Worm (Caenorhabditis elegans): ENCODE results near the gene D1005.10.

D1005.10 gene

DNA sequence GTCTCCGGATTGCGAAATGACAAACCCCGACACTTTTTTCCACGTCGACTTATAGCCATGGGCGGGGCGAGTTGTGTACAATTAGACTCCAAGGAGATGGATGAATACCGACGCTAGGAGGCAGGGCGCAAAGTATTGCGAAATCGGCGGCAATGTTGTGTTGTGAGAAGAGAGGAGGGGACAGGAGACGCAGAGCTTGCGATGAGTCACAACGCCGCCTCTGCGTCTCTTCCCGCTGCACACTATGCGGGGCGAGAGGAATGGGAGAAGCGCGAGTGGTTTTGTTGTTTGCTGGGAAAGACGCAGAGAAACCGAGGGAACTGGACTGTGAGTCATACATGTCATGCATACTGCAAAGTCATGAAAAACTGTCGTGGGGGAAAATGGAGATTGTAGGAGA lies 31.6 kb downstream of the D1005.10 start (continued):
- TF ChIP-seq nhr-179 (tag; optimal IDR thresholded peaks at IDR 0.05) (no peak), rpc-1 (optimal IDR thresholded peaks at IDR 0.05) (no peak), rpc-1 (tag; optimal IDR thresholded peaks at IDR 0.05) (no peak), bed-2 (GFP tag; IDR thresholded peaks at IDR 0.05) (peak; percentile 65; the same call in 1 of the 2 replicates), lag-1 (GFP tag; IDR thresholded peaks at IDR 0.05) (no peak), sdz-38 (tag; optimal IDR thresholded peaks at IDR 0.05) (no peak), rcor-1 (GFP tag; IDR thresholded peaks at IDR 0.05) (peak; percentile 25; the same call in 1 of the 2 replicates), die-1 (tag; optimal IDR thresholded peaks at IDR 0.05) (peak; percentile 61), B0261.1 (tag; optimal IDR thresholded peaks at IDR 0.05) (no peak), attf-3 (GFP tag; conservative IDR thresholded peaks at IDR 0.05) (peak; percentile 50; the same call in 1 of the 2 replicates), B0336.3 (GFP tag; IDR thresholded peaks at IDR 0.05) (peak; percentile 94), pbrm-1 (GFP tag; IDR thresholded peaks at IDR 0.05) (peak; percentile 86), hmg-20 (GFP tag; IDR thresholded peaks at IDR 0.05) (no peak), ets-4 (GFP tag; optimal IDR thresholded peaks at IDR 0.05) (peak; percentile 91), lin-26 (GFP tag; IDR thresholded peaks at IDR 0.05) (0 out of 2 replicates have a peak, but pooled peaks have one; percentile 74), zim-3 (tag; optimal IDR thresholded peaks at IDR 0.05) (no peak), egl-18 (GFP tag; IDR thresholded peaks at IDR 0.05) (no peak), C06A6.2 (GFP tag; conservative IDR thresholded peaks at IDR 0.05) (peak; percentile 81), snpc-4 (GFP tag; optimal IDR thresholded peaks at IDR 0.05) (no peak), snpc-4 (tag; optimal IDR thresholded peaks at IDR 0.05) (peak in 2 of 4 experiments; percentile 52), nfya-2 (GFP tag; IDR thresholded peaks at IDR 0.05) (no peak), nhr-27 (tag; optimal IDR thresholded peaks at IDR 0.05) (peak; percentile 30), lir-1 (GFP tag; conservative IDR thresholded peaks at IDR 0.05) (peak; percentile 50), tbp1 (GFP tag; optimal IDR thresholded peaks at IDR 0.05) (peak; percentile 60), egl-44 (GFP tag; IDR thresholded peaks at IDR 0.05) (peak; percentile 86), cebp-2 (GFP tag; IDR thresholded peaks at IDR 0.05) (0 out of 2 replicates have a peak, but pooled peaks have one; percentile 47), dpff-1 (tag; optimal IDR thresholded peaks at IDR 0.05) (no peak), gei-17 (GFP tag; optimal IDR thresholded peaks at IDR 0.05) (peak; percentile 84), atf-7 (tag; optimal IDR thresholded peaks at IDR 0.05) (peak; percentile 86), xnd-1 (tag; optimal IDR thresholded peaks at IDR 0.05) (no peak), attf-6 (GFP tag; IDR thresholded peaks at IDR 0.05) (no peak), athp-1 (tag; optimal IDR thresholded peaks at IDR 0.05) (peak; percentile 21), ztf-28 (GFP tag; IDR thresholded peaks at IDR 0.05) (no peak), snpc-1.1 (tag; optimal IDR thresholded peaks at IDR 0.05; ENCODE audit: insufficient read depth) (no peak), bed-1 (GFP tag; IDR thresholded peaks at IDR 0.05) (no peak), F39B2.1 (GFP tag; IDR thresholded peaks at IDR 0.05) (no peak)

DNA sequence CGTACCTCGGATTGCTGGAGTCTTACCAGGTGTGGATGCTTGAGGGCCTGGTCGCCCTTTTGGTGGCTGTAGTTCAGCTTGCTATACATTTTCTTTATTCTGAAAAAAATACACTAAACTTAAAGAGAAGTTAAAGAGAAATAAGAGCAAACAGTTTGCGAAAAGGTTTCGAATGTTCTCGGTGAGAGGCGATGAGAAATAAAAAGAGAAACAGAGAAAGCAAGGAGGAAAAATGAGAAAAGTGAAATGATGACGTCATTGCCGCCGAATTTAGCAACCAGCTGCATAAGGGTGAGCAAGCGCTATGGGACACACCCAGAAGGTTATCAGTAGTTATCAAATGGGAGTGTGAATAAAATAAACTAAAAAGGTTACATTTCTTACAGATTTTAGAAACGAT lies 32.2 kb downstream of the D1005.10 start, which contains the start of gene cebp-1:
Gene cebp-1 (minus strand): TSS at position 99 of the 400 bp plus-strand sequence.
- peak; percentile 95 for TF ChIP-seq atf-7 (tag; optimal IDR thresholded peaks at IDR 0.05)
- no peak for TF ChIP-seq tbx-9 (tag; optimal IDR thresholded peaks at IDR 0.05; ENCODE audit: borderline replicate concordance)
- no peak for TF ChIP-seq ekl-4 (GFP tag; IDR thresholded peaks at IDR 0.05)
